Worm (Caenorhabditis elegans) whole organism, early embryonic: ENCODE measurements around the gene szy-2.

Source experiments
- ceh-13 ChIP-seq: fragments of 200-800 bp; sonication (Bioruptor generic); optimal IDR thresholded peaks from 2 replicates; lab custom pipeline; 2018; ENCODE audit warnings: mild to moderate bottlenecking, missing genetic modification characterization, missing compliant biosample characterization
- hnd-1 ChIP-seq: sonication (generic microtip); optimal IDR thresholded peaks from 2 replicates; lab custom pipeline; 2016; ENCODE audit warnings: missing genetic modification characterization, missing compliant biosample characterization
- tbx-11 ChIP-seq: fragments of 200-800 bp; sonication (Bioruptor generic); IDR thresholded peaks from 2 replicates; pipeline ENCODE4 v1.3.6; 2022; ENCODE audit warnings: missing genetic modification characterization, missing compliant biosample characterization

DNA sequence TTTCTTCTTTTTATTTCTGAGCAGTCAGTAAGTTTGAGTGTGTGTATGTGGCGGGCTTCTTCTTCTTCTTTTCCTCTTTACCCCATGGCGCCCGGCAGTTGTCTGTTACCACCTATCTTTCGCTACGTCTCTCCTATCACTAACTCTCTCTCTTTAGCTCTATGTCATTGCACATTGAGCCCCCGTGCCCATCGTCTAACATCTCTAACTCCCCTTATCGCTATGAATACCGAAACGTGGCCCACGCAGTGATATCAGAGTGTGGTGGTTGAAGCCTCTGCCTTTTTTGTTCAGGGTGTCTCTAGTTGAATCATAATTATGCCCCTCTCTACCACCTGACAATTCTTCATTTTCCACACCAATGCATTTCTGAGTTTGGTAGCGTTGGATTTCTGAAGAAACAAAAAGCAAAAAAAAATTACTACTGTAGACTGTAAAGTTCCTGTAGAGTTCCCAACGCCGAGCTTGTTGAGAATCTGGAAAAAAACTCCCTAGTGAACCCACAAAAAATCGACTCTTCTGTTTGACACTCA is 36.5 kb downstream of the szy-2 start:
- TF ChIP-seq ceh-13 (GFP tag; lab: Kevin White, UChicago) (no peak), tbx-11 (GFP tag; lab: Robert Waterston, UW) (no peak), hnd-1 (tag; lab: Kevin White, UChicago) (no peak)
